Worm (Caenorhabditis elegans) whole organism, L1 larva: ENCODE results near the gene Y7A5A.1.

Experiments
- C04F5.9 ChIP-seq: sonication (generic microtip); optimal IDR thresholded peaks from 2 replicates; lab custom pipeline; 2016; ENCODE audit warnings: missing genetic modification characterization, missing compliant biosample characterization
- alr-1 ChIP-seq: fragments of 200-800 bp; sonication (Bioruptor generic); optimal IDR thresholded peaks from 2 replicates; lab custom pipeline; 2018; ENCODE audit warnings: borderline replicate concordance, mild to moderate bottlenecking, missing genetic modification characterization, missing compliant biosample characterization
- isw-1 ChIP-seq: fragments of 200-800 bp; sonication (Bioruptor generic); IDR thresholded peaks from 2 replicates; pipeline ENCODE4 v1.3.6; 2022; ENCODE audit warnings: missing genetic modification characterization, missing compliant biosample characterization
- nhr-237 ChIP-seq: fragments of 150-350 bp; optimal IDR thresholded peaks from 2 replicates; lab custom pipeline; 2014; ENCODE audit warnings: missing biosample characterization, missing genetic modification characterization
- nhr-76 ChIP-seq: sonication (generic microtip); optimal IDR thresholded peaks from 2 replicates; lab custom pipeline; 2017; ENCODE audit warnings: missing biosample characterization, missing genetic modification characterization
- nhr-90 ChIP-seq: sonication (generic microtip); optimal IDR thresholded peaks from 2 replicates; lab custom pipeline; 2016; ENCODE audit warnings: mild to moderate bottlenecking, missing genetic modification characterization, missing compliant biosample characterization; ENCODE audit not compliant: poor library complexity
- pag-3 ChIP-seq: sonication (generic microtip); optimal IDR thresholded peaks from 2 replicates; lab custom pipeline; 2017; ENCODE audit warnings: missing genetic modification characterization, mild to moderate bottlenecking, missing compliant biosample characterization, antibody characterized with exemption, borderline replicate concordance; ENCODE audit not compliant: insufficient read depth
- pax-3 ChIP-seq: fragments of 200-800 bp; sonication (Bioruptor generic); optimal IDR thresholded peaks from 2 replicates; lab custom pipeline; 2018; ENCODE audit warnings: mild to moderate bottlenecking, missing genetic modification characterization, moderate library complexity, missing compliant biosample characterization
- rnt-1 ChIP-seq: sonication (generic microtip); optimal IDR thresholded peaks from 2 replicates; lab custom pipeline; 2016; ENCODE audit warnings: mild to moderate bottlenecking, missing genetic modification characterization, moderate library complexity, missing compliant biosample characterization
- snpc-4 ChIP-seq: fragments of 150-350 bp; optimal IDR thresholded peaks from 2 replicates; lab custom pipeline; 2014; ENCODE audit warnings: missing biosample characterization, missing genetic modification characterization
- xbp-1 ChIP-seq: sonication (generic microtip); optimal IDR thresholded peaks from 2 replicates; lab custom pipeline; 2016; ENCODE audit warnings: missing genetic modification characterization, missing compliant biosample characterization
- zag-1 ChIP-seq: fragments of 150-350 bp; optimal IDR thresholded peaks from 2 replicates; lab custom pipeline; 2014; ENCODE audit warnings: missing biosample characterization, missing genetic modification characterization
- ztf-4 ChIP-seq: fragments of 150-350 bp; optimal IDR thresholded peaks from 2 replicates; lab custom pipeline; 2014; ENCODE audit warnings: missing biosample characterization, missing genetic modification characterization

DNA sequence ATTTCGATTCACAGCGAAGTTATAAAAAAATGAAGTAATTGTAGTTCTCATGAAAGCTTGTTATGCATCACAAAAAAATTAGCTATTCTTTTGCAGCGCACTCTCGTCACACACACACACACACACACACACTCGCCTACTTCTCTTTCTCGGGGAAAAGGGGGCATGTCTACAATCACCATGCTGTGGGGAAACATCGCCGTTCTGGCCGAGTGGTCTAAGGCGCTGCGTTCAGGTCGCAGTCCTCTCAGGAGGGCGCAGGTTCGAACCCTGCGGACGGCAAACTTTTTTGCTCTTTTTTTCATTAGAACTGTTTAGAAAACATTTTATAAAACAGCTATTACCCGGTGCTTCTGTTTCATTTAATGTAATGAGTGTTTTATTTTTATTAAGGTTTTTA lies 29.4 kb downstream of the Y7A5A.1 start:
- TF ChIP-seq nhr-237 (tag; lab: Kevin White, UChicago): no peak
- TF ChIP-seq snpc-4 (tag; lab: Kevin White, UChicago): peak; percentile 49
- no peak for TF ChIP-seq C04F5.9 (tag; lab: Kevin White, UChicago)
- TF ChIP-seq pax-3 (tag; lab: Kevin White, UChicago): no peak
- no peak for TF ChIP-seq alr-1 (tag; lab: Kevin White, UChicago)
- TF ChIP-seq isw-1: peak; percentile 12; the same call in 1 of the 2 replicates
- TF ChIP-seq pag-3: no peak
- TF ChIP-seq nhr-90 (tag; lab: Kevin White, UChicago): peak; percentile 55
- peak; percentile 49 for TF ChIP-seq xbp-1 (tag; lab: Kevin White, UChicago)
- TF ChIP-seq rnt-1 (tag; lab: Kevin White, UChicago): peak; percentile 76
- no peak for TF ChIP-seq zag-1 (tag; lab: Kevin White, UChicago)
- no peak for TF ChIP-seq ztf-4
- TF ChIP-seq nhr-76 (tag; lab: Kevin White, UChicago): peak; percentile 55
